Worm (Caenorhabditis elegans): Measurements from ENCODE around the gene ubxn-2.

The ubxn-2 gene

DNA sequence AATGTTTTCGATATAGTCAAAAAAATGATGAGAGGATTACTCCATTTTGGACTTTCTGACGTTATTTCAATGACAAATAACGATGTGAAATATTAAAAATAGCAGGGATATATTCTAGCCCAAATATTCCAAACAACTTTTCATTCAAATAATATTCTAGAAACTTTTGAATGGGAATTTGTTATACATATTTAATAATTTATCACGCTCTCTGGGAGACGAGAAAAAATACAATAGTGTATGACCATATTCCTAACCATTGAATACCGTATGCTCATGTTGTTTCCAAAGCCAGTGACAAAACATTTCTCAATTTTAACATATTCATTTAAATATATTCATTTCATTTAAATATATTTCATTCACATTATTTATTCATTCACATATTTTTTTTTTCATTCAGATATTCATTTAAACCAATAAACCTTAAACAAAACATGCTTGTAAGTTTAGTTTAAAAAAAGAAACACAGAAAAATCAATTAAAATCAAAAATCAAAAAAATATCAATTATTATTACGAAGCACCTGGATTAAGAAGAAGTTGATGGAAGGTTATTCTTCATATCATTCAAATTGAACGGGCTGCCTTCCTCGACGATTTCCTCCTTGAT, 15.9 kb downstream of the ubxn-2 start:
- no peak for TF ChIP-seq rbr-2 (tag; optimal IDR thresholded peaks at IDR 0.05)
- no peak for TF ChIP-seq unc-130 (GFP tag; optimal IDR thresholded peaks at IDR 0.05)
- TF ChIP-seq unc-39 (tag; optimal IDR thresholded peaks at IDR 0.05): no peak
- no peak for TF ChIP-seq mxl-2 (GFP tag; conservative IDR thresholded peaks at IDR 0.05)
- no peak for TF ChIP-seq daf-12 (tag; optimal IDR thresholded peaks at IDR 0.05)
- no peak for TF ChIP-seq skn-1 (tag; optimal IDR thresholded peaks at IDR 0.05)
- TF ChIP-seq egl-43 (GFP tag; IDR thresholded peaks at IDR 0.05): no peak
- no peak for TF ChIP-seq spr-3 (GFP tag; optimal IDR thresholded peaks at IDR 0.05)
- no peak; the same call in none of the 2 replicates for TF ChIP-seq T26A8.4 (GFP tag; IDR thresholded peaks at IDR 0.05)
- TF ChIP-seq fos-1 (tag; optimal IDR thresholded peaks at IDR 0.05): no peak
- peak; percentile 84 for TF ChIP-seq Y105C5A.15 (GFP tag; IDR thresholded peaks at IDR 0.05)
- peak; percentile 67 for TF ChIP-seq lin-38 (GFP tag; IDR thresholded peaks at IDR 0.05)
- TF ChIP-seq attf-4 (tag; optimal IDR thresholded peaks at IDR 0.05): no peak
- no peak for TF ChIP-seq gei-8 (GFP tag; optimal IDR thresholded peaks at IDR 0.05)
- 0 out of 2 replicates have a peak, but pooled peaks have one; percentile 16 for TF ChIP-seq saeg-2 (GFP tag; IDR thresholded peaks at IDR 0.05)
- TF ChIP-seq nhr-28 (tag; optimal IDR thresholded peaks at IDR 0.05): no peak
- TF ChIP-seq tag-97 (GFP tag; IDR thresholded peaks at IDR 0.05): no peak
- TF ChIP-seq sdz-12 (GFP tag; optimal IDR thresholded peaks at IDR 0.05): no peak
- peak; percentile 85; the same call in 1 of the 2 replicates for TF ChIP-seq pha-4 (GFP tag; IDR thresholded peaks at IDR 0.05)
- no peak for TF ChIP-seq pha-4 (tag; optimal IDR thresholded peaks at IDR 0.05)
- TF ChIP-seq T20F7.1 (GFP tag; optimal IDR thresholded peaks at IDR 0.05): peak; percentile 80
- TF ChIP-seq nhr-42 (GFP tag; IDR thresholded peaks at IDR 0.05): peak; percentile 76
- peak; percentile 93 for TF ChIP-seq lin-1 (GFP tag; IDR thresholded peaks at IDR 0.05)
- no peak for TF ChIP-seq F26F4.8 (GFP tag; conservative IDR thresholded peaks at IDR 0.05)
- TF ChIP-seq ceh-44 (GFP tag; IDR thresholded peaks at IDR 0.05): no peak
- TF ChIP-seq set-16 (GFP tag; IDR thresholded peaks at IDR 0.05): no peak
- no peak for TF ChIP-seq ZK337.2 (GFP tag; IDR thresholded peaks at IDR 0.05)
- no peak for TF ChIP-seq fkh-10 (GFP tag; optimal IDR thresholded peaks at IDR 0.05)
- peak in 1 of 2 experiments; percentile 51; a peak in 1 of 4 replicates for TF ChIP-seq madf-5 (GFP tag; IDR thresholded peaks at IDR 0.05)
- TF ChIP-seq mdt-29 (GFP tag; IDR thresholded peaks at IDR 0.05): no peak; the same call in 1 of the 2 replicates
- peak; percentile 92 for TF ChIP-seq dve-1 (tag; optimal IDR thresholded peaks at IDR 0.05; ENCODE audit: insufficient read depth)
- peak; percentile 69 for TF ChIP-seq php-3 (GFP tag; IDR thresholded peaks at IDR 0.05)
- TF ChIP-seq Y75B8A.6 (GFP tag; IDR thresholded peaks at IDR 0.05): peak; percentile 84
- 0 out of 2 replicates have a peak, but pooled peaks have one; percentile 29 for TF ChIP-seq Y48G9A.11 (GFP tag; IDR thresholded peaks at IDR 0.05)
- TF ChIP-seq lin-13 (GFP tag; optimal IDR thresholded peaks at IDR 0.05): no peak
- no peak for TF ChIP-seq zip-2 (tag; optimal IDR thresholded peaks at IDR 0.05)
- TF ChIP-seq tra-1 (GFP tag; IDR thresholded peaks at IDR 0.05): 0 out of 2 replicates have a peak, but pooled peaks have one; percentile 57
- TF ChIP-seq mdl-1 (tag; optimal IDR thresholded peaks at IDR 0.05): no peak
- TF ChIP-seq lin-15B (tag; optimal IDR thresholded peaks at IDR 0.05): no peak
- no peak for TF ChIP-seq daf-8 (GFP tag; IDR thresholded peaks at IDR 0.05)
- no peak for TF ChIP-seq R02D3.7 (tag; optimal IDR thresholded peaks at IDR 0.05)
- no peak for TF ChIP-seq snpc-4 (tag; optimal IDR thresholded peaks at IDR 0.05)
- TF ChIP-seq F44E2.7 (GFP tag; IDR thresholded peaks at IDR 0.05): no peak
- TF ChIP-seq zip-11 (GFP tag; IDR thresholded peaks at IDR 0.05): no peak
- peak; percentile 66 for TF ChIP-seq nhr-102 (tag; optimal IDR thresholded peaks at IDR 0.05)
- TF ChIP-seq lin-39 (tag; optimal IDR thresholded peaks at IDR 0.05): no peak
- TF ChIP-seq dpl-1 (GFP tag; optimal IDR thresholded peaks at IDR 0.05): no peak
- no peak for TF ChIP-seq F10B5.3 (tag; optimal IDR thresholded peaks at IDR 0.05)
- TF ChIP-seq nhr-237 (tag; optimal IDR thresholded peaks at IDR 0.05): no peak
- no peak for TF ChIP-seq ama-1 (optimal IDR thresholded peaks at IDR 0.05)
- TF ChIP-seq D1046.2 (GFP tag; IDR thresholded peaks at IDR 0.05): 0 out of 2 replicates have a peak, but pooled peaks have one; percentile 37
- TF ChIP-seq mep-1 (tag; optimal IDR thresholded peaks at IDR 0.05): peak; percentile 92
